Worm (Caenorhabditis elegans): Measurements from ENCODE around the gene T13B5.9.

ce11 chrII:1124757-1125156 is 20.4 kb upstream of the T13B5.9 start:
- TF ChIP-seq hlh-30 (tag; optimal IDR thresholded peaks at IDR 0.05; ENCODE audit: insufficient read depth) (no peak), tbx-2 (tag; optimal IDR thresholded peaks at IDR 0.05) (no peak), K02D7.2 (tag; optimal IDR thresholded peaks at IDR 0.05) (no peak), T23F11.4 (GFP tag; optimal IDR thresholded peaks at IDR 0.05) (no peak), nfya-1 (tag; optimal IDR thresholded peaks at IDR 0.05) (no peak), fkh-10 (GFP tag; optimal IDR thresholded peaks at IDR 0.05) (no peak), sox-4 (tag; optimal IDR thresholded peaks at IDR 0.05) (no peak), C08G9.2 (tag; optimal IDR thresholded peaks at IDR 0.05) (no peak), pqm-1 (tag; optimal IDR thresholded peaks at IDR 0.05) (no peak), unc-3 (GFP tag; conservative IDR thresholded peaks at IDR 0.05) (no peak), unc-3 (tag; optimal IDR thresholded peaks at IDR 0.05) (no peak)

Measured in whole organism, late embryonic.